Fruit fly (Drosophila melanogaster): ENCODE results near the gene CG31220.

The CG31220 gene

dm6 chr3R:19650718-19651117, 2.4 kb downstream of the CG31220 start, which contains the start of gene CG31219:
Gene CG31219 (plus strand): TSS chr3R:19651018.
- TF ChIP-seq Sin3A (optimal IDR thresholded peaks at IDR 0.05) = no peak
- no peak for TF ChIP-seq insv (optimal IDR thresholded peaks at IDR 0.05)
- no peak for TF ChIP-seq psq (optimal IDR thresholded peaks at IDR 0.05)
- TF ChIP-seq ttk (optimal IDR thresholded peaks at IDR 0.05) = no peak
- no peak for TF ChIP-seq Myc (optimal IDR thresholded peaks at IDR 0.05)
- no peak for TF ChIP-seq h (optimal IDR thresholded peaks at IDR 0.05)

dm6 chr3R:19656455-19656854, 8.2 kb downstream of the CG31220 start:
- TF ChIP-seq h (optimal IDR thresholded peaks at IDR 0.05) (no peak), insv (optimal IDR thresholded peaks at IDR 0.05) (no peak), ttk (optimal IDR thresholded peaks at IDR 0.05) (no peak), Sin3A (optimal IDR thresholded peaks at IDR 0.05) (no peak), Myc (optimal IDR thresholded peaks at IDR 0.05) (no peak), psq (optimal IDR thresholded peaks at IDR 0.05) (no peak)

- no peak for TF ChIP-seq Sin3A (optimal IDR thresholded peaks at IDR 0.05)
- TF ChIP-seq Myc (optimal IDR thresholded peaks at IDR 0.05) = no peak
- no peak for TF ChIP-seq ttk (optimal IDR thresholded peaks at IDR 0.05)
- TF ChIP-seq insv (optimal IDR thresholded peaks at IDR 0.05) = no peak
- no peak for TF ChIP-seq psq (optimal IDR thresholded peaks at IDR 0.05)
- TF ChIP-seq h (optimal IDR thresholded peaks at IDR 0.05) = no peak
Measured at dm6 chr3R:19657235-19657634, 8.9 kb downstream of the CG31220 start.

dm6 chr3R:19657766-19658165, 9.5 kb downstream of the CG31220 start, which contains the start of gene CG6184:
Gene CG6184 (minus strand): TSS chr3R:19657866.
- TF ChIP-seq ttk (optimal IDR thresholded peaks at IDR 0.05) (no peak), Sin3A (optimal IDR thresholded peaks at IDR 0.05) (no peak), h (optimal IDR thresholded peaks at IDR 0.05) (no peak), psq (optimal IDR thresholded peaks at IDR 0.05) (no peak), insv (optimal IDR thresholded peaks at IDR 0.05) (no peak), Myc (optimal IDR thresholded peaks at IDR 0.05) (no peak)

- TF ChIP-seq insv (optimal IDR thresholded peaks at IDR 0.05) = no peak
- no peak for TF ChIP-seq psq (optimal IDR thresholded peaks at IDR 0.05)
- no peak for TF ChIP-seq ttk (optimal IDR thresholded peaks at IDR 0.05)
- no peak for TF ChIP-seq Myc (optimal IDR thresholded peaks at IDR 0.05)
- no peak for TF ChIP-seq h (optimal IDR thresholded peaks at IDR 0.05)
- no peak for TF ChIP-seq Sin3A (optimal IDR thresholded peaks at IDR 0.05)
Measured at dm6 chr3R:19659448-19659847, 11.2 kb downstream of the CG31220 start, which contains the start of gene ort. Gene ort (plus strand): TSS chr3R:19659748.

- TF ChIP-seq insv (optimal IDR thresholded peaks at IDR 0.05) = no peak
- TF ChIP-seq Myc (optimal IDR thresholded peaks at IDR 0.05) = no peak
- no peak for TF ChIP-seq ttk (optimal IDR thresholded peaks at IDR 0.05)
- no peak for TF ChIP-seq h (optimal IDR thresholded peaks at IDR 0.05)
- no peak for TF ChIP-seq psq (optimal IDR thresholded peaks at IDR 0.05)
- no peak for TF ChIP-seq Sin3A (optimal IDR thresholded peaks at IDR 0.05)
Measured at dm6 chr3R:19664713-19665112, 16.4 kb downstream of the CG31220 start, which contains the start of gene CG7432. Gene CG7432 (plus strand): TSS chr3R:19665007.

dm6 chr3R:19671223-19671991, 23.1 kb downstream of the CG31220 start, which contains the start of gene Naam:
Gene Naam (plus strand): TSS chr3R:19671450.
- no peak for TF ChIP-seq ttk (optimal IDR thresholded peaks at IDR 0.05)
- TF ChIP-seq insv (optimal IDR thresholded peaks at IDR 0.05) = no peak
- no peak for TF ChIP-seq h (optimal IDR thresholded peaks at IDR 0.05)
- no peak for TF ChIP-seq Myc (optimal IDR thresholded peaks at IDR 0.05)
- no peak for TF ChIP-seq psq (optimal IDR thresholded peaks at IDR 0.05)
- no peak for TF ChIP-seq Sin3A (optimal IDR thresholded peaks at IDR 0.05)

- TF ChIP-seq ttk (optimal IDR thresholded peaks at IDR 0.05) (no peak), insv (optimal IDR thresholded peaks at IDR 0.05) (no peak), Sin3A (optimal IDR thresholded peaks at IDR 0.05) (no peak), Myc (optimal IDR thresholded peaks at IDR 0.05) (no peak), h (optimal IDR thresholded peaks at IDR 0.05) (no peak), psq (optimal IDR thresholded peaks at IDR 0.05) (no peak)
Measured at dm6 chr3R:19672136-19672535, 23.8 kb downstream of the CG31220 start.

dm6 chr3R:19672905-19673304, 24.6 kb downstream of the CG31220 start:
- no peak for TF ChIP-seq Sin3A (optimal IDR thresholded peaks at IDR 0.05)

dm6 chr3R:19679832-19680231, 31.5 kb downstream of the CG31220 start:
- TF ChIP-seq Sin3A (optimal IDR thresholded peaks at IDR 0.05) (no peak), insv (optimal IDR thresholded peaks at IDR 0.05) (no peak), h (optimal IDR thresholded peaks at IDR 0.05) (no peak), psq (optimal IDR thresholded peaks at IDR 0.05) (no peak)

dm6 chr3R:19682424-19682823, 34.1 kb downstream of the CG31220 start:
- TF ChIP-seq h (optimal IDR thresholded peaks at IDR 0.05) (no peak), Sin3A (optimal IDR thresholded peaks at IDR 0.05) (no peak), psq (optimal IDR thresholded peaks at IDR 0.05) (no peak), ttk (optimal IDR thresholded peaks at IDR 0.05) (no peak), Myc (optimal IDR thresholded peaks at IDR 0.05) (no peak), insv (optimal IDR thresholded peaks at IDR 0.05) (no peak)
